Fruit fly (Drosophila melanogaster) S2 (cell line): ENCODE measurements around the gene Dab.

Source experiments
- CG8478 ChIP-seq: fragments of >200 bp; optimal IDR thresholded peaks from 2 replicates; lab custom pipeline; 2018
- CTCF ChIP-seq, 2 experiments: fragments of >200 bp; optimal IDR thresholded peaks; 2 replicates each; lab custom pipeline; 2018

Dab gene

dm6 chr3L:16713446-16714192 lies 1.7 kb downstream of the Dab start:
- TF ChIP-seq CG8478 (lab: Kevin White, UChicago) = no peak
- peak in 1 of 2 experiments; percentile 16 for TF ChIP-seq CTCF (optimal IDR thresholded peaks at IDR 0.05; lab: Kevin White, UChicago)

- TF ChIP-seq CTCF (optimal IDR thresholded peaks at IDR 0.05; lab: Kevin White, UChicago) = no peak
- no peak for TF ChIP-seq CG8478 (lab: Kevin White, UChicago)
Observed at dm6 chr3L:16714193-16714538, 2.2 kb downstream of the Dab start.

DNA sequence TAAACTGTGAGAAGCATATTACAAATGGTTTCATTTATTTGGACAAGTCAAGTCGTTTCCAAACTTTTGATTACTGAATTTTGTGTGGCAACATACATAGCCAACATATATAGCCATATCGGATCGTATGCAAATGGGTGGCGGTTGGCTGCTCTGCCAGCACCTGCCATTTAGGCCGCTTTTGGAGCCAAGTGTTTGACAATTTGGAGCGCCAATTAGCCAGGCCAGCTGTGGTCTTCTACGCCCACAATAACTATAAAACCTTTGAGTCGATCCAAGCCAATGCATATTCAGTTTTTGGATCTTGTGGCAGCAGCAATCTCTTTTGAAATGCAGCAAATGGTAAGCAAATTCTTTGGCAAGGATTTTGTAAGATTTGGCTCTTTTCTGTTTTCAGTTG lies 12.6 kb downstream of the Dab start, which contains the start of gene CG13031:
TSS of gene CG13031 (plus strand) at position 301 of the 400 bp plus-strand sequence.
- no peak for TF ChIP-seq CG8478 (lab: Kevin White, UChicago)
- no peak for TF ChIP-seq CTCF (optimal IDR thresholded peaks at IDR 0.05; lab: Kevin White, UChicago)

dm6 chr3L:16726069-16726591 lies 14.2 kb downstream of the Dab start, which contains the start of the genes CG13026 and PGRP-SB2:
Gene CG13026, minus strand, starts transcription at chr3L:16726169.
Gene PGRP-SB2, plus strand, starts transcription at chr3L:16726541.
- TF ChIP-seq CG8478 (lab: Kevin White, UChicago) (no peak), CTCF (optimal IDR thresholded peaks at IDR 0.05; lab: Kevin White, UChicago) (no peak)

DNA sequence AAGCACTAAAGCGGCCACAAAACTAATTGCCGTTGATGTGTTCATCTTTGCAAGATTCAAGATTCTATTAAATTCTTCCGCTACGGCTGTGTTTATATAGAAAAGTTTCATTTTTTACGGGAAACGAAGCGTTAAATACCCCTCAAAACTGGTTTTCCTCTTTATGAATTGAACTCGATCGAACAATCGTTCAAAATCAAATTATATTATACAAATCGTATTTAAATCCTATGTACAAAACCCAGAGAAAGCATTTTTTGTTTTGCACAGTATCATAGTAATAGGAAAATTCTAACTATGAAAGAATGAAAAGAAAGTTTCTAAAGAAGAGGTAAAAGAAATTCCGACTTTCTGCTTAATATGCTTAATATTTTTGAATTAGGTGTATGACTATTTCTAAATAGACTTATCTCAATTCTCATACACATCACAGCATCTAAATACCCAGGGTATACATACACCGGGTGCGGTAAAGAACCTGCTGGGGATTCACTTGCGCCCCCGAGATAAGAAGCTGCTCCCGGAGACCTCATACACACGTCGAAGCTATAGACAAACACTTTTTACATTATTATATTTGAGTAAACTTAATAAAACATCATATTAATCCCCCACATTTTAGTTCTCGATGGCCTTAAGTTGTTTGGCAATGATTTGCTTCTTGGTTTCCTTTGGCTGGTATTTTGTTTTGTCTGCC lies 16.2 kb downstream of the Dab start, which contains the start of gene PGRP-SB1:
TSS of gene PGRP-SB1 (minus strand) at position 51 of the 697 bp plus-strand sequence.
- TF ChIP-seq CTCF (optimal IDR thresholded peaks at IDR 0.05; lab: Kevin White, UChicago) = no peak
- TF ChIP-seq CG8478 (lab: Kevin White, UChicago) = no peak

DNA sequence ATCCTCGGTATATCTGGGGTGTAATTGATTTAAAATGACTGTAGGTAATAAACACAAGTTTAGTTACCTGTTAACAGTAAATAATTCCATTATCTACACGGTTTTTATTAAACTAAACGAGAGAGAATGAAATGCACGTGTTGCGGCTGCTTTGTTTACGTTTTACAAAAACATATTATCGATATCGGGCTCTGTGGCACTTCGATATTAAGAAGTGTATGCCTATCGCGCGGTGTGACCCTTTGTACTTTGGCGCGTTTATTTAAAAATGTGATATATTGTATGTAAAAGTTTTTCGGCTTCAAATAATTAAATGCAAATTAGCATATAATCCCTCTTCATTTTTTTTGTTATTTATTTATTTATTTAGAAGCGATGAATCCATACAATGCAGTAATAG lies 18.7 kb downstream of the Dab start, which contains the start of gene Dbp73D:
TSS of gene Dbp73D (minus strand) at position 174 of the 400 bp plus-strand sequence.
- TF ChIP-seq CG8478 (lab: Kevin White, UChicago) (no peak), CTCF (optimal IDR thresholded peaks at IDR 0.05; lab: Kevin White, UChicago) (no peak)

- TF ChIP-seq CTCF (optimal IDR thresholded peaks at IDR 0.05; lab: Kevin White, UChicago) (no peak), CG8478 (lab: Kevin White, UChicago) (no peak)
Observed at dm6 chr3L:16733246-16733645, 21.3 kb downstream of the Dab start, which contains the start of gene CG9701. Gene CG9701, plus strand, starts transcription at chr3L:16733546.

DNA sequence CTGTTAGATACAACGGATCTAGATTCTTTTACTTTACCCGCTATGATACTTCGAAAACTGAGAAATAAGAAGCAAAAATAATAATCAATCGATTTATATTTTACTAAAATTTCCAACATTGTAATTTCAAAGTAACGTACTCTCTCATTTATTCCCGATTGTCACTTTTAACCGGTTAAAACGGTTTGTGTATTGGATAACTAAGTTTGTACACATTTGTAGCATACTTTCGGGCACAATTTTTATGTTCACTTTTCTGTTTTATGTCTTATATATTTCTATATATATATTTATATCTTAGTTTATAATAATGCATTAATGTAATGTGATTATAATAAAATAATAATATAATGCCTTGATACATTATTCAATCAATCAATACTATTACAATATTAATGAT lies 29.7 kb downstream of the Dab start:
- TF ChIP-seq CTCF (optimal IDR thresholded peaks at IDR 0.05; lab: Kevin White, UChicago) (no peak), CG8478 (lab: Kevin White, UChicago) (no peak)

DNA sequence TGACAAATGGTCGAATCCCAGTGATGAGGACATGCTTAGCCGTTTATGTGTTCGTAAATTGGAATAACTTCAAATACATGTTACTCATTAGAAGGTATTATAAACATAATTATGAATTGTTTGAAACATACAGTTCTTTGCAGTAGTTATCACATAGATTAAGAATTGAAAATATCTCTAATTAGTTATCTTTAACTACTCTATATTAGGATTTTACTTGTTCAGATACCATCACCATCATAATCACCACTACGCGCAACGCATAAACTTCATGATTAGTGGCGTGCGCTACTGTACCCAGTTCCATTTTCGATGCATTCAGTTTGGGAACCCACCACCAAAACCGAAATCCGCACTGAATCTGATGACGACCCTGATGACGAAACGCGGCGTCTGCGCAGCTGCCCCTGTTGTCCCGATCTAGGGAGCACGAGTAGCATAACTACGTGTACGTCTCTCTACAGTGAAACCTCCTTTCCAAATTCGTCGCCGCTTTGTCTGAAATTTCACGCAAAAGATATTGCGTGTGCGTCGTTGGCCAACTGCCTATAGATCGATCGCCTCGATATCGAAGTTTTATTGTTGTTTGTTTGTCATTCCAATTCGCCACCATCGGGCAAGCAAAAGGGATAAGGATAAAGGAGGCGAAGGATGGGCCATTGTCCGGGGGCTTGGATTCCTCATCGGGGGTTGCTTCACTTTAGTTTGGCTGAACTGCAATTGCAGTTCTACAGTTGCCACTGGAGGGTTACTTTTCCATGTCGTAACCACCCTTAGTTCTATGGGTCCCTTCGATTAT lies 32.2 kb downstream of the Dab start:
- TF ChIP-seq CTCF (optimal IDR thresholded peaks at IDR 0.05; lab: Kevin White, UChicago) (no peak), CG8478 (lab: Kevin White, UChicago) (no peak)

DNA sequence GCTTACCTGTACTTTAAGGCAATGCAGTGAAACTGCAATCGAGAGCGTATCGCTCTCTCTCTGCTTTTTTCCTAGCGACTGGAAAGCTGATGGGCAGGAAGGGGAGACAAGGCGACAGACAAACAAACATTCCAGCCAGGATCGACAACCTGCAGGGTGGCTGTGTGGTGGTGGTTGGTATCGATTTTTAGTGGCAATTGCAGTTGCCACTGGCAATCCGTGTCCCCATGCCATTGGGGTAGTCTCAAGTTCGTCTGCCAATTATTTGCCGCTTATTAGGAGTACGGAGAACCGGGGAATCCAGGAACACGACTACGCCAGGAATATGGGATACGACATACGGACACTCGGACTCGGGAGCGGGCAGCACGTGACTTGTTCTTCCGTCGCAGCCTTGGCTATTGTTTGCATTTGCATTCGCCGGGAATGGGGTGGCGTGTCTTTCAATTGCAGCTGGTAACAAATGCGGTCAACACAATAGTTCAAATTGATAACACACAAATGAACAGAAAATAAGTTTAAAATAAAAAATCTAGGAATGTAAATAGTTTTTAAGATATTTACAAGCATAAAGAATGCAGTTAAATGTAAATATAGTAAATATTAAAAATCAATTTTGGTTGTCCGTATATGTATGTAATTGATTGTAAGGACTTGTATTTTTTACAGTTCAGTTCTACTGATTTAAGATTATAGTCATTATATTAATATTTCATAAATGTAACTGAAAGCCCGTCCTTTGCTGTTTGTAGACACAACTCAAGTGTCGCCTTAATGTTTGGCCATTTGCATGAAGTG lies 34.9 kb downstream of the Dab start:
- no peak for TF ChIP-seq CG8478 (lab: Kevin White, UChicago)
- TF ChIP-seq CTCF (optimal IDR thresholded peaks at IDR 0.05; lab: Kevin White, UChicago) = no peak

DNA sequence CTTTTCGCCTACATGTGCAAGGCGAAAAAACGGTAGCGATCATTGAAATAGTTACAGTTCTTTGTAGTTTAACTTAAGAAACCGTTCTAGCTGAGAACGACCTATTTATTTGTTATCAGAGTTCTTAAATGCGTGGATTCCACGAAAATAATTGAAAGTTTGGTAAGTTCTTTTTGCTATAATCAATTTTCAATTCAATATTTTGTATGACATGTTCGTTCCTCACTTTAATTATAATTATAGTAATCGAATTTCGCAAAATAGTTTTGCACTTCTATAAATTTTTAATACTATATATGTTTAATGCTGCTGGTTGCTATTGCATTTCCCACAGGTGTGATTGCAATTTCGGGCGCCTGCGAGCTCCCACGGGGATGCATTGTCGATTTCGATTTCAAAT lies 36.4 kb downstream of the Dab start:
- TF ChIP-seq CG8478 (lab: Kevin White, UChicago) (no peak), CTCF (optimal IDR thresholded peaks at IDR 0.05; lab: Kevin White, UChicago) (no peak)

dm6 chr3L:16749726-16750125 lies 37.8 kb downstream of the Dab start:
- TF ChIP-seq CG8478 (lab: Kevin White, UChicago) (no peak), CTCF (optimal IDR thresholded peaks at IDR 0.05; lab: Kevin White, UChicago) (no peak)

- TF ChIP-seq CG8478 (lab: Kevin White, UChicago) = no peak
- TF ChIP-seq CTCF (optimal IDR thresholded peaks at IDR 0.05; lab: Kevin White, UChicago) = no peak
Observed at dm6 chr3L:16750750-16751149, 38.8 kb downstream of the Dab start.
